Worm (Caenorhabditis elegans) whole organism, L4 larva: ENCODE measurements around the gene C01G12.7.

Experiments used
- F49E8.2 ChIP-seq: sonication (generic microtip); optimal IDR thresholded peaks from 2 replicates; lab custom pipeline; 2016; ENCODE audit warnings: missing compliant biosample characterization, mild to moderate bottlenecking, missing genetic modification characterization, borderline replicate concordance
- ama-1 ChIP-seq: fragments of 150-350 bp; optimal IDR thresholded peaks from 2 replicates; lab custom pipeline; 2014; ENCODE audit warnings: inconsistent platforms, mixed read lengths
- arid-1 ChIP-seq: fragments of 200-800 bp; sonication (Bioruptor generic); conservative IDR thresholded peaks from 2 replicates; pipeline ENCODE4 v1.3.6; 2022; ENCODE audit warnings: missing genetic modification reagents, missing genetic modification characterization, missing compliant biosample characterization
- daf-12 ChIP-seq: fragments of 150-350 bp; optimal IDR thresholded peaks from 2 replicates; lab custom pipeline; 2014; ENCODE audit warnings: missing biosample characterization, missing genetic modification reagents, missing genetic modification characterization
- fkh-10 ChIP-seq: fragments of 150-350 bp; optimal IDR thresholded peaks from 2 replicates; lab custom pipeline; 2014; ENCODE audit warnings: missing biosample characterization, missing genetic modification reagents, missing genetic modification characterization
- lin-29 ChIP-seq: fragments of 200-800 bp; sonication (Bioruptor generic); IDR thresholded peaks from 2 replicates; pipeline ENCODE4 v1.3.6; 2022; ENCODE audit warnings: missing genetic modification reagents, missing genetic modification characterization, missing compliant biosample characterization
- lir-3 ChIP-seq: sonication (generic microtip); optimal IDR thresholded peaks from 2 replicates; lab custom pipeline; 2016; ENCODE audit warnings: mild to moderate bottlenecking, missing genetic modification characterization, missing compliant biosample characterization
- madf-5 ChIP-seq, 2 experiments: fragments of 200-800 bp; sonication (Bioruptor generic); IDR thresholded peaks; 2 replicates each; pipeline ENCODE4 v1.3.6; 2022; ENCODE audit warnings: missing compliant biosample characterization in 2 of 2, missing genetic modification characterization in 2 of 2

ce11 chrII:14606172-14606571 is 14.5 kb upstream of the C01G12.7 start, which contains the start of gene arl-3:
- no peak for TF ChIP-seq madf-5 (GFP tag; IDR thresholded peaks at IDR 0.05; lab: Robert Waterston, UW)
- no peak for TF ChIP-seq fkh-10
- no peak for TF ChIP-seq arid-1 (GFP tag; lab: Robert Waterston, UW)
- no peak for TF ChIP-seq daf-12 (tag; lab: Kevin White, UChicago)
- no peak for TF ChIP-seq lin-29 (GFP tag; lab: Robert Waterston, UW)
- no peak for TF ChIP-seq F49E8.2
- TF ChIP-seq lir-3 = no peak
- TF ChIP-seq ama-1 (lab: Kevin White, UChicago) = no peak
